Fruit fly (Drosophila melanogaster): ENCODE data around the gene gny.

The gny gene

DNA sequence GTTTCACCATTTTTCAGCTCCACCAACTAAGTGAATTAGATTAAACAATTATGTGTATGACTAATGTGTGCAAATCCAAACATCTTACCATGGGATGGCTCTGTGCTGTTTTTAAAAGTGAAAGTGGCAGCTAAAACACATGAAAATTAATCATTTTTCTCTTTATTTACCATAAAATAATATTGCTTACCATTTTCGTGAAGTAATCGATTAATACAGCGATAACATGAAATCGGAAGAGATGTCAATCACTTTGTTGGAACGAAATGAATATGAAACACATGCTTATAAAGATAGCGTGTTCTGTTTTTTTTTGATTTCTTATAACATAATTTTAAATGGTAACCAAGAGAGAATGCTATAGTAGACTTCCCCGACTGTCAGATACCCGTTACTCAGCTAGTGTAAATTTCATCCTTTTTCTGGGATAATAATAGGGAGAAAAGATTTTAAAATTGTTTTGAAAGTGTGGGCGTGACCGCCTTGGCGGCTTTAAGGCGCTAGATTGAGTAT, 24.0 kb downstream of the gny start (continued):
- TF ChIP-seq Scr (GFP tag; IDR thresholded peaks at IDR 0.05; ENCODE audit: partially characterized antibody), result peak; percentile 63
- peak; percentile 1 for TF ChIP-seq CG14710 (tag; optimal IDR thresholded peaks at IDR 0.05)
- no peak for TF ChIP-seq CG9876 (GFP tag; optimal IDR thresholded peaks at IDR 0.05)
- peak; percentile 72 for TF ChIP-seq CG2116 (GFP tag; optimal IDR thresholded peaks at IDR 0.05)
- no peak for TF ChIP-seq CG12219 (GFP tag; optimal IDR thresholded peaks at IDR 0.05)
- TF ChIP-seq wdn (GFP tag; IDR thresholded peaks at IDR 0.05), result no peak
- peak; percentile 95 for TF ChIP-seq CG3065 (GFP tag; optimal IDR thresholded peaks at IDR 0.05)
- peak; percentile 15 for TF ChIP-seq CG10267 (tag; optimal IDR thresholded peaks at IDR 0.05)
- peak in 1 of 2 experiments; percentile 61 for TF ChIP-seq eve (GFP tag; optimal IDR thresholded peaks at IDR 0.05)
- peak; percentile 92 for TF ChIP-seq pfk (GFP tag; optimal IDR thresholded peaks at IDR 0.05)
- no peak for TF ChIP-seq CG14441 (GFP tag; IDR thresholded peaks at IDR 0.05)
- peak; percentile 62 for TF ChIP-seq CG13287 (GFP tag; IDR thresholded peaks at IDR 0.05; ENCODE audit: partially characterized antibody)
- TF ChIP-seq CG1603 (tag; optimal IDR thresholded peaks at IDR 0.05), result peak; percentile 91
- no peak for TF ChIP-seq CG30431 (GFP tag; optimal IDR thresholded peaks at IDR 0.05)
- no peak for TF ChIP-seq CG8290 (GFP tag; optimal IDR thresholded peaks at IDR 0.05)
- no peak for TF ChIP-seq CG8290 (tag; optimal IDR thresholded peaks at IDR 0.05)
- TF ChIP-seq pzg (GFP tag; optimal IDR thresholded peaks at IDR 0.05), result peak; percentile 33
- peak; percentile 57 for TF ChIP-seq BEAF-32 (GFP tag; optimal IDR thresholded peaks at IDR 0.05)
- TF ChIP-seq gro (GFP tag; optimal IDR thresholded peaks at IDR 0.05), result no peak
- peak; percentile 59 for TF ChIP-seq Med (GFP tag)
- TF ChIP-seq HmgZ (tag; optimal IDR thresholded peaks at IDR 0.05), result peak; percentile 3
- peak; percentile 54 for TF ChIP-seq Sry-β (GFP tag; optimal IDR thresholded peaks at IDR 0.05)
- no peak for TF ChIP-seq Oaz (GFP tag; IDR thresholded peaks at IDR 0.05)
- TF ChIP-seq CG11723 (GFP tag; optimal IDR thresholded peaks at IDR 0.05), result peak; percentile 49
- TF ChIP-seq inv (GFP tag; IDR thresholded peaks at IDR 0.05; ENCODE audit: partially characterized antibody), result 0 out of 2 replicates have a peak, but pooled peaks have one; percentile 22
- TF ChIP-seq CG4617 (GFP tag; optimal IDR thresholded peaks at IDR 0.05; ENCODE audit: borderline replicate concordance), result peak; percentile 57
- TF ChIP-seq trh (GFP tag; optimal IDR thresholded peaks at IDR 0.05), result no peak
- TF ChIP-seq NFAT (GFP tag; IDR thresholded peaks at IDR 0.05), result no peak
- peak; percentile 56; the same call in 1 of the 2 replicates for TF ChIP-seq unc-4 (GFP tag; IDR thresholded peaks at IDR 0.05; ENCODE audit: partially characterized antibody)
- TF ChIP-seq CG34224 (GFP tag; IDR thresholded peaks at IDR 0.05; ENCODE audit: partially characterized antibody), result peak; percentile 44; the same call in 2 of the 3 replicates
- peak; percentile 45; the same call in 1 of the 3 replicates for TF ChIP-seq CG16813 (GFP tag; IDR thresholded peaks at IDR 0.05; ENCODE audit: partially characterized antibody)
- no peak for TF ChIP-seq jumu (GFP tag; optimal IDR thresholded peaks at IDR 0.05)
- no peak for TF ChIP-seq toy (GFP tag; IDR thresholded peaks at IDR 0.05)
- no peak for TF ChIP-seq CG13123 (GFP tag; optimal IDR thresholded peaks at IDR 0.05)
- TF ChIP-seq stwl (tag; optimal IDR thresholded peaks at IDR 0.05), result peak; percentile 10
- TF ChIP-seq mam (GFP tag; optimal IDR thresholded peaks at IDR 0.05), result peak; percentile 25
- peak; percentile 32; the same call in 1 of the 3 replicates for TF ChIP-seq CG6791 (GFP tag; IDR thresholded peaks at IDR 0.05; ENCODE audit: partially characterized antibody)
- no peak for TF ChIP-seq Atf-2 (GFP tag; optimal IDR thresholded peaks at IDR 0.05)

DNA sequence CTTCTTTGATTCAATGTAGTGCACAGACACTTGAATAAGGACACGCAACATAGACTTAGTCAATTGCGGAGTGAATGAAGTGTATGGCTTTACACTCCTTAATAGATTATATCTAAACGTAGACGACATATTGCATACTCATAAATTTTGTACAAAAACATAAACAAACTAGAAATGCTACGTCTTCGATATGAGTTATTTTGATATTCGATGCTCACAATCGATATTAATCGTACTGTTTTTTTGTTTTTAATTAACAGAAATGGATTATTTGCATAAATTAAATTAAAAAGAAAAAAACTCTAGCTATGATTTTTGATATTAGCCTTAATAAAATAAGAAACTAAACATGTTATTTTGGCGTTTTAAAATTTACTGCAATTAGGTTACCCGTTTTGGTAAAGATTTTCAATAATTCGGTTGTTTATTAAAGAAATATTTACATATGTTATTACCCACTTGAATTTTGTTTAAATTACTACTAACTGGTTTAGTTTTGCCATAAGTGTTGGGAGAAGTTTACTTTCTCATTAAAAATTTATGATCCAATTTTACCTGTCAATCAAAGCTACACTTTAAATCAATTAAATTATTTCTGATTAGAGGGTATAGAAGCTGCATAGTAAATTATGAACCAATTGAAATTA, 25.2 kb downstream of the gny start, which contains the start of the genes CG17768, LSm-4 and Ir31a:
Gene CG17768, minus strand, starts transcription at position 196 of the 647 bp plus-strand sequence.
Gene LSm-4, minus strand, starts transcription at position 196 of the 647 bp plus-strand sequence.
Gene Ir31a, plus strand, starts transcription at position 558 of the 647 bp plus-strand sequence.
- TF ChIP-seq CG3726 (GFP tag; IDR thresholded peaks at IDR 0.05) (no peak), vvl (GFP tag; IDR thresholded peaks at IDR 0.05) (peak; percentile 84), CG5180 (GFP tag; optimal IDR thresholded peaks at IDR 0.05) (no peak), Hmr (GFP tag; optimal IDR thresholded peaks at IDR 0.05) (no peak), wek (GFP tag; optimal IDR thresholded peaks at IDR 0.05) (no peak), ap (GFP tag; IDR thresholded peaks at IDR 0.05) (no peak), CG2129 (GFP tag; IDR thresholded peaks at IDR 0.05; ENCODE audit: partially characterized antibody) (peak; percentile 66; the same call in 1 of the 2 replicates), phol (tag; optimal IDR thresholded peaks at IDR 0.05) (peak; percentile 11), mld (GFP tag; IDR thresholded peaks at IDR 0.05; ENCODE audit: partially characterized antibody) (0 out of 3 replicates have a peak, but pooled peaks have one; percentile 59), Ptx1 (GFP tag; IDR thresholded peaks at IDR 0.05) (no peak), zen2 (GFP tag; IDR thresholded peaks at IDR 0.05; ENCODE audit: partially characterized antibody) (peak; percentile 46; the same call in 1 of the 3 replicates), gfzf (GFP tag; optimal IDR thresholded peaks at IDR 0.05) (no peak)
